Worm (Caenorhabditis elegans) whole organism, young adult: ENCODE data around the gene col-170.

Experiments
- ZK185.1 ChIP-seq: sonication (generic microtip); optimal IDR thresholded peaks from 2 replicates; lab custom pipeline; 2016; ENCODE audit warnings: mild to moderate bottlenecking, missing genetic modification characterization, missing compliant biosample characterization; ENCODE audit not compliant: poor library complexity, severe bottlenecking
- attf-5 ChIP-seq: fragments of 200-800 bp; sonication (Bioruptor generic); optimal IDR thresholded peaks from 2 replicates; lab custom pipeline; 2018; ENCODE audit warnings: mild to moderate bottlenecking, missing genetic modification characterization, missing compliant biosample characterization
- die-1 ChIP-seq: sonication (generic microtip); optimal IDR thresholded peaks from 2 replicates; lab custom pipeline; 2016; ENCODE audit warnings: missing genotype, mild to moderate bottlenecking, missing genetic modification characterization, missing compliant biosample characterization
- ets-4 ChIP-seq: fragments of 200-800 bp; sonication (Bioruptor generic); optimal IDR thresholded peaks from 2 replicates; lab custom pipeline; 2018; ENCODE audit warnings: mild to moderate bottlenecking, missing genetic modification characterization, missing compliant biosample characterization
- lag-1 ChIP-seq: fragments of 200-800 bp; sonication (Bioruptor generic); IDR thresholded peaks from 2 replicates; pipeline ENCODE4 v1.3.6; 2022; ENCODE audit warnings: missing genetic modification reagents, missing genetic modification characterization, missing compliant biosample characterization
- lir-1 ChIP-seq: fragments of 200-800 bp; sonication (Bioruptor generic); conservative IDR thresholded peaks from 2 replicates; pipeline ENCODE4 v1.3.6; 2022; ENCODE audit warnings: missing genetic modification reagents, missing genetic modification characterization, missing compliant biosample characterization
- nfya-2 ChIP-seq: fragments of 200-800 bp; sonication (Bioruptor generic); IDR thresholded peaks from 2 replicates; pipeline ENCODE4 v1.3.6; 2022; ENCODE audit warnings: missing genetic modification reagents, missing genetic modification characterization, missing compliant biosample characterization
- tbp1 ChIP-seq: fragments of 200-800 bp; sonication (Bioruptor generic); optimal IDR thresholded peaks from 2 replicates; lab custom pipeline; 2018; ENCODE audit warnings: mild to moderate bottlenecking, missing genetic modification characterization, missing compliant biosample characterization
- unc-62 ChIP-seq: fragments of 150-350 bp; optimal IDR thresholded peaks from 2 replicates; lab custom pipeline; 2014; ENCODE audit warnings: missing biosample characterization, missing genetic modification reagents, missing genetic modification characterization

- no peak for TF ChIP-seq lir-1 (GFP tag; lab: Robert Waterston, UW)
- no peak for TF ChIP-seq ZK185.1 (tag; lab: Kevin White, UChicago)
- no peak for TF ChIP-seq ets-4 (GFP tag; lab: Kevin White, UChicago)
- no peak for TF ChIP-seq lag-1 (GFP tag; lab: Robert Waterston, UW)
- TF ChIP-seq attf-5 (GFP tag; lab: Kevin White, UChicago) = no peak
- no peak for TF ChIP-seq die-1 (tag; lab: Kevin White, UChicago)
- no peak for TF ChIP-seq tbp1 (GFP tag; lab: Kevin White, UChicago)
- TF ChIP-seq nfya-2 (GFP tag; lab: Robert Waterston, UW) = no peak
- no peak for TF ChIP-seq unc-62 (GFP tag; lab: Kevin White, UChicago)
Observed at ce11 chrX:6365715-6366114, 34.2 kb downstream of the col-170 start, which contains the start of gene C03B1.3.
